Worm (Caenorhabditis elegans) whole organism, L4 larva: ENCODE measurements around the gene klp-3.

ENCODE experiments used
- D1046.2 ChIP-seq: fragments of 200-800 bp; sonication (Bioruptor generic); IDR thresholded peaks from 2 replicates; pipeline ENCODE4 v1.3.6; 2022; ENCODE audit warnings: missing genetic modification characterization, missing compliant biosample characterization
- F37D6.2 ChIP-seq: sonication (generic microtip); optimal IDR thresholded peaks from 2 replicates; lab custom pipeline; 2016; ENCODE audit warnings: mild to moderate bottlenecking, missing genetic modification characterization, missing compliant biosample characterization
- F44E2.7 ChIP-seq: fragments of 200-800 bp; sonication (Bioruptor generic); IDR thresholded peaks from 2 replicates; pipeline ENCODE4 v2.1.2; 2022; ENCODE audit warnings: missing genetic modification characterization, missing compliant biosample characterization
- F49E8.2 ChIP-seq: sonication (generic microtip); optimal IDR thresholded peaks from 2 replicates; lab custom pipeline; 2016; ENCODE audit warnings: missing compliant biosample characterization, mild to moderate bottlenecking, missing genetic modification characterization, borderline replicate concordance
- Y105C5A.15 ChIP-seq: fragments of 200-800 bp; sonication (Bioruptor generic); IDR thresholded peaks from 2 replicates; pipeline ENCODE4 v1.3.6; 2022; ENCODE audit warnings: missing genetic modification characterization, missing compliant biosample characterization
- Y48G9A.11 ChIP-seq: fragments of 200-800 bp; sonication (Bioruptor generic); IDR thresholded peaks from 2 replicates; pipeline ENCODE4 v1.3.6; 2022; ENCODE audit warnings: missing genetic modification reagents, missing genetic modification characterization, missing compliant biosample characterization
- Y5F2A.4 ChIP-seq: fragments of 200-800 bp; sonication (Bioruptor generic); optimal IDR thresholded peaks from 2 replicates; lab custom pipeline; 2018; ENCODE audit warnings: mild to moderate bottlenecking, missing genetic modification characterization, missing compliant biosample characterization
- aha-1 ChIP-seq: fragments of 150-350 bp; peaks from one replicate; lab custom pipeline; 2014; ENCODE audit warnings: missing biosample characterization, missing genetic modification characterization
- ama-1 ChIP-seq: fragments of 150-350 bp; optimal IDR thresholded peaks from 2 replicates; lab custom pipeline; 2014; ENCODE audit warnings: inconsistent platforms, mixed read lengths
- ceh-28 ChIP-seq: fragments of 150-350 bp; optimal IDR thresholded peaks from 2 replicates; lab custom pipeline; 2014; ENCODE audit warnings: missing biosample characterization, missing genetic modification reagents, missing genetic modification characterization
- ces-1 ChIP-seq: fragments of 150-350 bp; sonication (generic microtip); optimal IDR thresholded peaks from 4 replicates; lab custom pipeline; 2014; ENCODE audit warnings: missing biosample characterization, missing genetic modification reagents, missing genetic modification characterization
- ctbp-1 ChIP-seq: fragments of 200-800 bp; sonication (Bioruptor generic); IDR thresholded peaks from 2 replicates; pipeline ENCODE4 v1.3.6; 2022; ENCODE audit warnings: missing genetic modification reagents, missing genetic modification characterization, missing compliant biosample characterization
- daf-12 ChIP-seq: fragments of 150-350 bp; optimal IDR thresholded peaks from 2 replicates; lab custom pipeline; 2014; ENCODE audit warnings: missing biosample characterization, missing genetic modification reagents, missing genetic modification characterization
- daf-16 ChIP-seq, 3 experiments: sonication (generic microtip); optimal IDR thresholded peaks; 2 replicates each; lab custom pipeline; 2016 to 2017; ENCODE audit warnings: missing genetic modification characterization in 3 of 3, missing genetic modification reagents in 3 of 3, mild to moderate bottlenecking in 2 of 3, missing compliant biosample characterization in 2 of 3, missing biosample characterization in 1 of 3, moderate library complexity in 1 of 3
- dve-1 ChIP-seq: sonication (generic microtip); optimal IDR thresholded peaks from 2 replicates; lab custom pipeline; 2017; ENCODE audit warnings: antibody characterized with exemption, mild to moderate bottlenecking, missing genetic modification characterization, missing compliant biosample characterization; ENCODE audit not compliant: insufficient read depth
- egl-43 ChIP-seq: fragments of 200-800 bp; sonication (Bioruptor generic); IDR thresholded peaks from 2 replicates; pipeline ENCODE4 v1.3.6; 2022; ENCODE audit warnings: missing genetic modification reagents, missing genetic modification characterization, missing compliant biosample characterization
- fkh-10 ChIP-seq: fragments of 150-350 bp; optimal IDR thresholded peaks from 2 replicates; lab custom pipeline; 2014; ENCODE audit warnings: missing biosample characterization, missing genetic modification reagents, missing genetic modification characterization
- fos-1 ChIP-seq: fragments of 150-350 bp; optimal IDR thresholded peaks from 2 replicates; lab custom pipeline; 2014; ENCODE audit warnings: missing biosample characterization, missing genetic modification characterization
- hif-1 ChIP-seq, 2 experiments: sonication (generic microtip); optimal IDR thresholded peaks; 2 replicates each; lab custom pipeline; 2016 to 2017; ENCODE audit warnings: missing compliant biosample characterization in 2 of 2, missing genetic modification characterization in 2 of 2, missing genetic modification reagents in 2 of 2, missing genotype in 2 of 2, mild to moderate bottlenecking in 1 of 2
- hlh-11 ChIP-seq: fragments of 200-800 bp; sonication (Bioruptor generic); optimal IDR thresholded peaks from 2 replicates; lab custom pipeline; 2018; ENCODE audit warnings: mild to moderate bottlenecking, missing genetic modification characterization, missing compliant biosample characterization
- hlh-30 ChIP-seq: sonication (generic microtip); optimal IDR thresholded peaks from 2 replicates; lab custom pipeline; 2017; ENCODE audit warnings: antibody characterized with exemption, mild to moderate bottlenecking, missing genetic modification characterization, missing compliant biosample characterization; ENCODE audit not compliant: insufficient read depth
- hmg-1.1 ChIP-seq: fragments of 200-800 bp; sonication (Bioruptor generic); IDR thresholded peaks from 2 replicates; pipeline ENCODE4 v1.3.6; 2022; ENCODE audit warnings: missing genetic modification reagents, missing genetic modification characterization, missing compliant biosample characterization
- lim-7 ChIP-seq: fragments of 200-800 bp; sonication (Bioruptor generic); IDR thresholded peaks from 2 replicates; pipeline ENCODE4 v1.3.6; 2022; ENCODE audit warnings: missing genetic modification characterization, missing compliant biosample characterization
- lsy-2 ChIP-seq, 2 experiments: fragments of 150-350 bp in 1 of 2; sonication (generic microtip) in 1 of 2; optimal IDR thresholded peaks; 2 replicates each; lab custom pipeline; 2014 to 2017; ENCODE audit warnings: missing biosample characterization in 2 of 2, missing genetic modification characterization in 2 of 2
- mdl-1 ChIP-seq, 2 experiments: fragments of 150-350 bp in 1 of 2; sonication (generic microtip) in 1 of 2; optimal IDR thresholded peaks; 2 replicates each; lab custom pipeline; 2014 to 2017; ENCODE audit warnings: missing biosample characterization in 2 of 2, missing genetic modification characterization in 2 of 2
- mep-1 ChIP-seq: fragments of 150-350 bp; sonication (generic microtip); optimal IDR thresholded peaks from 3 replicates; lab custom pipeline; 2014; ENCODE audit warnings: missing biosample characterization, missing genetic modification characterization
- mes-2 ChIP-seq: sonication (generic microtip); optimal IDR thresholded peaks from 2 replicates; lab custom pipeline; 2016; ENCODE audit warnings: missing genotype, mild to moderate bottlenecking, missing genetic modification characterization, missing compliant biosample characterization; ENCODE audit not compliant: poor library complexity, severe bottlenecking
- mxl-2 ChIP-seq: fragments of 200-800 bp; sonication (Bioruptor generic); conservative IDR thresholded peaks from 2 replicates; pipeline ENCODE4 v1.3.6; 2022; ENCODE audit warnings: missing genetic modification reagents, missing genetic modification characterization, missing compliant biosample characterization
- nhr-11 ChIP-seq: fragments of 150-350 bp; optimal IDR thresholded peaks from 2 replicates; lab custom pipeline; 2014; ENCODE audit warnings: missing biosample characterization, missing genetic modification characterization
- nhr-111 ChIP-seq: fragments of 200-800 bp; sonication (Bioruptor generic); optimal IDR thresholded peaks from 2 replicates; lab custom pipeline; 2018; ENCODE audit warnings: mild to moderate bottlenecking, missing genetic modification characterization, missing compliant biosample characterization
- nhr-237 ChIP-seq: sonication (generic microtip); optimal IDR thresholded peaks from 2 replicates; lab custom pipeline; 2017; ENCODE audit warnings: missing biosample characterization, missing genetic modification characterization
- nhr-25 ChIP-seq: sonication (generic microtip); optimal IDR thresholded peaks from 2 replicates; lab custom pipeline; 2017; ENCODE audit warnings: missing genetic modification characterization, mild to moderate bottlenecking, missing compliant biosample characterization, antibody characterized with exemption, moderate library complexity, borderline replicate concordance; ENCODE audit not compliant: insufficient read depth
- nhr-28 ChIP-seq: fragments of 150-350 bp; optimal IDR thresholded peaks from 2 replicates; lab custom pipeline; 2014; ENCODE audit warnings: missing biosample characterization, missing genetic modification characterization
- pqm-1 ChIP-seq: sonication (generic microtip); optimal IDR thresholded peaks from 2 replicates; lab custom pipeline; 2017; ENCODE audit warnings: missing biosample characterization, missing genetic modification characterization
- rbr-2 ChIP-seq: sonication (generic microtip); optimal IDR thresholded peaks from 2 replicates; lab custom pipeline; 2016; ENCODE audit warnings: missing genotype, missing genetic modification characterization, missing compliant biosample characterization
- snpc-1.2 ChIP-seq: fragments of 200-800 bp; sonication (Bioruptor generic); IDR thresholded peaks from 2 replicates; pipeline ENCODE4 v1.3.6; 2022; ENCODE audit warnings: missing genetic modification reagents, missing genetic modification characterization, missing compliant biosample characterization
- tag-97 ChIP-seq: fragments of 200-800 bp; sonication (Bioruptor generic); IDR thresholded peaks from 2 replicates; pipeline ENCODE4 v1.3.6; 2022; ENCODE audit warnings: missing genetic modification characterization, missing compliant biosample characterization
- unc-39 ChIP-seq: sonication (generic microtip); optimal IDR thresholded peaks from 2 replicates; lab custom pipeline; 2017; ENCODE audit warnings: missing biosample characterization, missing genetic modification characterization
- zip-2 ChIP-seq: fragments of 150-350 bp; optimal IDR thresholded peaks from 2 replicates; lab custom pipeline; 2014; ENCODE audit warnings: missing biosample characterization, missing genetic modification characterization

The klp-3 gene

ce11 chrII:7884898-7885297, 42.7 kb downstream of the klp-3 start:
- TF ChIP-seq mes-2 (tag; lab: Kevin White, UChicago) (peak; percentile 10), Y105C5A.15 (no peak), hmg-1.1 (GFP tag; lab: Robert Waterston, UW) (no peak), ama-1 (lab: Kevin White, UChicago) (no peak), nhr-11 (tag; lab: Kevin White, UChicago) (peak; percentile 1), Y48G9A.11 (no peak), F49E8.2 (tag; lab: Kevin White, UChicago) (no peak), snpc-1.2 (no peak), lim-7 (GFP tag; lab: Robert Waterston, UW) (no peak), fos-1 (tag; lab: Kevin White, UChicago) (no peak), mxl-2 (GFP tag; lab: Robert Waterston, UW) (no peak), lsy-2 (tag; optimal IDR thresholded peaks at IDR 0.05; lab: Kevin White, UChicago) (peak; percentile 26 to 53), ceh-28 (tag; lab: Kevin White, UChicago) (peak; percentile 37), Y5F2A.4 (GFP tag; lab: Kevin White, UChicago) (no peak), D1046.2 (no peak), hlh-30 (tag; lab: Kevin White, UChicago) (peak; percentile 3), aha-1 (tag; lab: Kevin White, UChicago) (peak; percentile 86), tag-97 (GFP tag; lab: Robert Waterston, UW) (no peak), F37D6.2 (tag; lab: Kevin White, UChicago) (no peak), rbr-2 (tag; lab: Kevin White, UChicago) (peak; percentile 10), ctbp-1 (GFP tag; lab: Robert Waterston, UW) (0 out of 2 replicates have a peak, but pooled peaks have one; percentile 35), daf-12 (tag; lab: Kevin White, UChicago) (no peak), unc-39 (tag; lab: Kevin White, UChicago) (no peak), nhr-111 (GFP tag; lab: Kevin White, UChicago) (no peak)
- TF ChIP-seq, all 104 proteins: peak for 8

- no peak for TF ChIP-seq ceh-28 (tag; lab: Kevin White, UChicago)
- no peak for TF ChIP-seq ctbp-1 (GFP tag; lab: Robert Waterston, UW)
- peak; percentile 37 for TF ChIP-seq nhr-25 (tag; lab: Kevin White, UChicago)
- peak; percentile 4 for TF ChIP-seq dve-1
- peak in 1 of 2 experiments; percentile 63 for TF ChIP-seq mdl-1 (tag; optimal IDR thresholded peaks at IDR 0.05; lab: Kevin White, UChicago)
- no peak for TF ChIP-seq egl-43 (GFP tag; lab: Robert Waterston, UW)
- TF ChIP-seq nhr-237 (tag; lab: Kevin White, UChicago), result no peak
- no peak for TF ChIP-seq zip-2
- TF ChIP-seq fos-1 (tag; lab: Kevin White, UChicago), result no peak
- no peak for TF ChIP-seq F44E2.7 (GFP tag; lab: Robert Waterston, UW)
- no peak for TF ChIP-seq daf-16 (GFP tag; optimal IDR thresholded peaks at IDR 0.05; lab: Kevin White, UChicago)
- peak; percentile 32 for TF ChIP-seq daf-16 (tag; optimal IDR thresholded peaks at IDR 0.05; lab: Kevin White, UChicago)
- TF ChIP-seq hmg-1.1 (GFP tag; lab: Robert Waterston, UW), result peak; percentile 54; the same call in 1 of the 2 replicates
- peak in 1 of 2 experiments; percentile 31 for TF ChIP-seq hif-1 (tag; optimal IDR thresholded peaks at IDR 0.05; lab: Kevin White, UChicago)
- peak; percentile 79 for TF ChIP-seq hlh-30 (tag; lab: Kevin White, UChicago)
- peak; percentile 95 for TF ChIP-seq nhr-11 (tag; lab: Kevin White, UChicago)
- peak; percentile 39 for TF ChIP-seq ces-1 (GFP tag; lab: Kevin White, UChicago)
- TF ChIP-seq pqm-1 (tag; lab: Kevin White, UChicago), result no peak
- no peak for TF ChIP-seq ama-1 (lab: Kevin White, UChicago)
- TF ChIP-seq nhr-28 (tag; lab: Kevin White, UChicago), result peak; percentile 1
- peak; percentile 63 for TF ChIP-seq rbr-2 (tag; lab: Kevin White, UChicago)
- TF ChIP-seq F37D6.2 (tag; lab: Kevin White, UChicago), result peak; percentile 18
- TF ChIP-seq mes-2 (tag; lab: Kevin White, UChicago), result peak; percentile 8
- TF ChIP-seq lsy-2 (tag; optimal IDR thresholded peaks at IDR 0.05; lab: Kevin White, UChicago), result peak; percentile 41 to 66
- TF ChIP-seq mep-1 (tag; lab: Kevin White, UChicago), result peak; percentile 62
- TF ChIP-seq fkh-10 (GFP tag; lab: Kevin White, UChicago), result peak; percentile 50
- TF ChIP-seq hlh-11 (tag; lab: Kevin White, UChicago), result peak; percentile 46
Observed at ce11 chrII:7887295-7887694, 45.1 kb downstream of the klp-3 start.
